Worm (Caenorhabditis elegans): Measurements from ENCODE around the gene C25G4.17.
"Not testable (repeated sequence)": the region's sequence is repeated elsewhere in the genome, so short reads cannot be mapped to it uniquely, and the experiment has no call there.

The C25G4.17 gene

DNA sequence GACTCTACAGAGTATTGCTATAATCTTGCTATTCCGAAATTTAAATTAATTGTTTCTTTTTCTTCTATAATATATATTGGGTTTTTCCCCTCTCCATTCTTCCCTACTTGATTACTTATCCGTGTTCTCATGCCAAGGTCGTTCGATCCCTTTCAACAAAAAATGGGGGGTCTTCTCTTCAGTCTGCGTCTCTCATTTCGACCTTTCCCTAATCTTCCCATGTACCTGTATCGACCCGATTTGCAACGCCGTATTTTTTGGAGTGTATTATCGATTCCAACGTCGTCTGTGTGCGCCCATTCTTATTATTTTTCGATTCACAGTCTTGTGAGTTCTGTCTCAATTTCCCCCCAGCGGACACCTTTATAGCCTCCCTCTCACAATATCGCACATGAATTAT lies 25.9 kb downstream of the C25G4.17 start:
- TF ChIP-seq nhr-20 (tag; optimal IDR thresholded peaks at IDR 0.05) (peak; percentile 23), zag-1 (tag; optimal IDR thresholded peaks at IDR 0.05) (no peak), elt-3 (tag; optimal IDR thresholded peaks at IDR 0.05) (peak in 1 of 6 experiments; percentile 53), lin-35 (GFP tag; optimal IDR thresholded peaks at IDR 0.05) (peak in 1 of 2 experiments; percentile 11), nhr-71 (tag; optimal IDR thresholded peaks at IDR 0.05) (peak; percentile 3), snu-23 (GFP tag; optimal IDR thresholded peaks at IDR 0.05) (peak; percentile 19), mab-9 (GFP tag; IDR thresholded peaks at IDR 0.05) (no peak), blmp-1 (tag; optimal IDR thresholded peaks at IDR 0.05) (peak; percentile 40), lin-14 (GFP tag; optimal IDR thresholded peaks at IDR 0.05) (peak; percentile 79), nhr-77 (tag; optimal IDR thresholded peaks at IDR 0.05) (no peak), nhr-85 (tag) (peak; percentile 83)

DNA sequence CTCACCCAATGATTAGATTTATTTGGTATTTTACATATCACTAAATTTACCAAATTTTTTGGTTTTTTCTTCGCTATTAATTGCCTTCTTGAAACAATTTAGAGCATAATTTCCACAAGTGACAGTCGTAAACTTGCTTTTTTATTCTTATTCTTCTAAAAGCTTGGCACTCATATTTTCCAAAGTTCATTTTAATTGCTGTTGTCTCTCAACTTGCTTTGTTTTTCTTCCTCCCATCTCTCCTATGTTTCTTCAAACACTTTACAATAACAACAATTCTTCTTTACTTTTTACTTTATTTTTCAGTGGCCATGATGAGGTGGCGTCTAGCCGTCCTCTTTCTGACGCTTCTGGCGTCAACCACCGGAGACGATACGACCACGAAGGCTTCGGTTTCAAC lies 26.5 kb downstream of the C25G4.17 start, which contains the start of gene igdb-2:
TSS of gene igdb-2 (plus strand) at position 301 of the 400 bp plus-strand sequence.
- TF ChIP-seq unc-130 (tag; optimal IDR thresholded peaks at IDR 0.05): no peak
- no peak for TF ChIP-seq lin-15B (tag; optimal IDR thresholded peaks at IDR 0.05)
- no peak for TF ChIP-seq skn-1 (tag; optimal IDR thresholded peaks at IDR 0.05)
- no peak for TF ChIP-seq isw-1 (GFP tag; IDR thresholded peaks at IDR 0.05)
- TF ChIP-seq zip-4 (GFP tag; optimal IDR thresholded peaks at IDR 0.05): no peak
- TF ChIP-seq tbx-2 (tag; optimal IDR thresholded peaks at IDR 0.05): no peak
- TF ChIP-seq mef-2 (tag; optimal IDR thresholded peaks at IDR 0.05): no peak
- no peak for TF ChIP-seq pax-3 (tag; optimal IDR thresholded peaks at IDR 0.05)
- TF ChIP-seq ama-1 (optimal IDR thresholded peaks at IDR 0.05): no peak

DNA sequence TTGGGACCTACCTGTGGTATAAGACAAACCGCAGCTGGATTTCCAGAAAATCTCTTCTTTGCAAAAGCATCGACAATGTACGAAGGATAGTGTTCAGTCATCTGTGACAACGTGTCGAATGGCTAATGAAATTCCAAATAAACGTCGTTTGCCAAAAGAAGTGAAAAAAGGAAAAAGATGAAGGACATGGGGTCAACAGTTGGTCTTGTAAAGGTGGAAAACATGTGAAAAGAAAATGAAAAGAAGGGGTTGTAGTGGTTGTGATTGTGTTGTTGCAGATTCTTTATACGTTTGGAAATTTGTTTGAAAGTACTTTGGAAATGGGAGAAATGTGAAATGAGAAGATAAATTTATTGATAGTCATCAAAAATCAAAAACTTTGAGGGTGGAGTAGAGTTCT lies 35.1 kb downstream of the C25G4.17 start, which contains the start of gene T04A11.1:
TSS of gene T04A11.1 (minus strand) at position 101 of the 400 bp plus-strand sequence.
- not testable (repeated sequence) for TF ChIP-seq alr-1 (tag; optimal IDR thresholded peaks at IDR 0.05; ENCODE audit: borderline replicate concordance); ceh-63 (GFP tag; optimal IDR thresholded peaks at IDR 0.05); nhr-84 (tag; optimal IDR thresholded peaks at IDR 0.05)

DNA sequence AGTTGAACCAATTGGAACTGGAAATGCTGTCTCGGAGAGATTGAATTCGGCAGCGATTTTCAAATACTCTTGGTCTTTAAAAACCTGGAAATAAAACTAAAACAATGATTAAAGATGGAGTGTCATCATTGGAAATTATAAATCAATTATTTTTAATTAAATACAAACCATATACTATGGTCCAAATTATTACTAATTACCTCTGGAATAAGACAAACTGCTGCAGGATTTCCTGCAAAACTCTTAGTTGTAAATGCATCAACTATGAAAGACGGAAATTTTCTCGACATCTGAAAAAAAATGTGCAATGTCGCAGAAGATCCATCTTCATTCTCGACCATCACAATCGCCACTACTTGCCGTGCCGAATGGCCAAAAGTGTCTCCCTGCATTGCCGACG lies 36.9 kb downstream of the C25G4.17 start, which contains the start of gene igdb-1:
TSS of gene igdb-1 (plus strand) at position 301 of the 400 bp plus-strand sequence.
- TF ChIP-seq blmp-1 (tag; optimal IDR thresholded peaks at IDR 0.05); C16A3.4 (tag; optimal IDR thresholded peaks at IDR 0.05); nhr-90 (tag; optimal IDR thresholded peaks at IDR 0.05; ENCODE audit: poor library complexity): not testable (repeated sequence)

DNA sequence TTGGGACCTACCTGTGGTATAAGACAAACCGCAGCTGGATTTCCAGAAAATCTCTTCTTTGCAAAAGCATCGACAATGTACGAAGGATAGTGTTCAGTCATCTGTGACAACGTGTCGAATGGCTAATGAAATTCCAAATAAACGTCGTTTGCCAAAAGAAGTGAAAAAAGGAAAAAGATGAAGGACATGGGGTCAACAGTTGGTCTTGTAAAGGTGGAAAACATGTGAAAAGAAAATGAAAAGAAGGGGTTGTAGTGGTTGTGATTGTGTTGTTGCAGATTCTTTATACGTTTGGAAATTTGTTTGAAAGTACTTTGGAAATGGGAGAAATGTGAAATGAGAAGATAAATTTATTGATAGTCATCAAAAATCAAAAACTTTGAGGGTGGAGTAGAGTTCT lies 42.7 kb downstream of the C25G4.17 start, which contains the start of gene T04A11.4:
TSS of gene T04A11.4 (minus strand) at position 101 of the 400 bp plus-strand sequence.
- TF ChIP-seq vab-15, dsc-1, nhr-76 (tag; optimal IDR thresholded peaks at IDR 0.05): not testable (repeated sequence)

DNA sequence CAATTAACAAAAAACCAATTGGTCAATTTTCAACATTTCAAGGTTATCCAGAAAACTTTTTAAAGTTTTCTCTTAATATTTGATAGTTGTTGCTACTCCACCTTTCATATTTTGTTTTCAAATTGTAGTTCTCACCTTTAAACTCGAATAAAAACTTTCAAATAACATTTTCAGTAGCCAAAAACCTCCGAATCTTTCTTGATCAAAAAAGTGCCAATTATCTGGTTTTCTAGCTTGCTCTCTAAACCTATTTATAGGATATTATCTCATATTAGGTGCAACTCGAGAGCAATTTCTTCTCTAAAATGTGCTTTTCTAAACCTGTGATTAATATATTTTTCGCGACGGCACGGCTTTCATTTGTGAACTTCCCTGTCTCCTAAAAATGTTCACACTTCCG lies 45.4 kb downstream of the C25G4.17 start, which contains the start of gene sru-26:
TSS of gene sru-26 (plus strand) at position 301 of the 400 bp plus-strand sequence.
- no peak for TF ChIP-seq efl-3 (GFP tag; optimal IDR thresholded peaks at IDR 0.05)
- TF ChIP-seq aly-2 (tag; optimal IDR thresholded peaks at IDR 0.05): no peak
- no peak for TF ChIP-seq lsy-2 (tag; optimal IDR thresholded peaks at IDR 0.05)
- no peak for TF ChIP-seq alr-1 (tag; optimal IDR thresholded peaks at IDR 0.05; ENCODE audit: borderline replicate concordance)
- no peak for TF ChIP-seq fkh-4 (tag; optimal IDR thresholded peaks at IDR 0.05; ENCODE audit: borderline replicate concordance)
- no peak for TF ChIP-seq snpc-4 (tag; optimal IDR thresholded peaks at IDR 0.05)
- TF ChIP-seq nhr-19 (GFP tag; conservative IDR thresholded peaks at IDR 0.05): no peak
- TF ChIP-seq mep-1 (tag; optimal IDR thresholded peaks at IDR 0.05): no peak
- TF ChIP-seq egl-27 (tag; optimal IDR thresholded peaks at IDR 0.05): no peak
